Fruit fly (Drosophila melanogaster): Measurements from ENCODE around the gene CG8349.
A peak's percentile ranks its signal among the peaks of the same experiment; 100 is the strongest.

The CG8349 gene

DNA sequence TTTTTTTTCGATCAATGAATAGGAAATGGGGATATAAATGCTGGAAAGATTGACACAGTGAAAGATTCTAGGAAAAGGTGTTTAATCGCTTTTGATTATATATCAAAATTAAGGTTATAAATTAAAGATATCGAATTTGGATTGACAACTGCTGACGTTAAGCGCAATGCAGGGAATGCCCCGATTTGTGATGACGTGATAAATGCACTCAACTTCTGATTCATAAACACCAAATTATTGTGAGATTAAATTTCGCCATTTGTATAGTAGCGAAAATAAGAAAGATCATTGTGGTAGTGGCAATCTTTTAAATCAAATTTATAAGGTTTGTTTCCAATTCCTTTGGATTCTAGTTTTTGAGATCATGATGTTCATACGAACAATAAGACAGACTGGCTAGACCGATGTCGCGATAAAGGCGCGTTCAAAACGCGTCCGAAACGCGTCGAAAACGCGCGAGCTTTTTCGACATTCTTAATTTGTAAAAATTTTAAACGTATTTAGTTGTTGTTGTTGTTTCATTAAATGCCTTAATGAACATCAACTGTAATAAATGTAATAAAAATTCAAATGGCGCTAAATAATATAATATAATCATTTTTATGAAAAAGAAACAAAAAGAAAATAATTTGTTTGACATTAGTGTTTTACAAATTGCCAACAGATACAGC lies at the start of gene CG8349:
CG8349 (plus strand) TSS at position 657 of the 671 bp plus-strand sequence.
- TF ChIP-seq CG8478 (optimal IDR thresholded peaks at IDR 0.05) (no peak), CTCF (optimal IDR thresholded peaks at IDR 0.05) (no peak)

DNA sequence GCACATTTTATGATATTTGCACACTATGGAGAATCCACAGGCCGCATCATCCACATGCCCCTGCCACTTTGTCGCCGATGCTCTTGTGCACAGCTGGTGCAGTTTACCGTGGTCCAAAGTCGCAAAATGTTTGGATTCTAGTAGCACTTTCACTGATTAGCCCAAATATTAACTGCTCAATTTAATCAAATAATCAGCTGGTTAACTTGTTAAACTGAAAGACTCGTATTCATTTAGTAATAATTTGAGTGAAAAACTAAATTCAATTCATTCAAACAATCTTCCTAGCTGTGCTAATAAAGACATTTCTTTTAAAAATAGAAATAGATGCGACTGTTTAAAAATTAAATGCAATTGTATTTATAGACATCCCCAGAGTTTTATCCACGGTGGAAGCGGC lies 47.6 kb upstream of the CG8349 start:
- no peak for TF ChIP-seq CG8478 (optimal IDR thresholded peaks at IDR 0.05)
- no peak for TF ChIP-seq CTCF (optimal IDR thresholded peaks at IDR 0.05)

DNA sequence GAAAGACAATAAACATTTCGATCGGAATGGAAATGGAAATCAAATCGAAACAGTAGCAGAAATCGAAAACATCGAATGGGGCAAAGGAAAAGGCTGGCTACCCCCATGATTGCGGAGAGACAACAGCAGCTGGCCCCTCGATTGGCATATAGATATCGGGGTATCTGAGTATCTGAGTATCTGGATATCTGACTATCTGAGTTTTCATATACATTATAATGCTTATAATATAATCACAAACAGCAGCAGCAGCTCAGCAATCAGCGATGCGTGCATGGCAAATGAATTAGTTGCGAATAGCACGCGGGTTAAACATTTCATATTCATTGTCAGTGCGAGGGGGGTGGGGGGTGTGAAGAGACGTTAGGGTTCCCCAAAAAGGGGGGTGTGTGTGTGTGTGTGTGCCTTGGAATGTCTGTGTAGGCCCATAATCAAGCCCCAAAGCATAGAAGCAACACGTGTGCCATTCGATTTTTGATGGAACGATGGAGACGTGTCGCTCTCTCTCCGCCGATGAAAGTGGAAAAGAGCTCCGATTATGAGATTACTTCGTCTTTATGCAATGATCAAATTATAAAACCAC lies 45.0 kb upstream of the CG8349 start:
- no peak for TF ChIP-seq CG8478 (optimal IDR thresholded peaks at IDR 0.05)
- TF ChIP-seq CTCF (optimal IDR thresholded peaks at IDR 0.05) = no peak

DNA sequence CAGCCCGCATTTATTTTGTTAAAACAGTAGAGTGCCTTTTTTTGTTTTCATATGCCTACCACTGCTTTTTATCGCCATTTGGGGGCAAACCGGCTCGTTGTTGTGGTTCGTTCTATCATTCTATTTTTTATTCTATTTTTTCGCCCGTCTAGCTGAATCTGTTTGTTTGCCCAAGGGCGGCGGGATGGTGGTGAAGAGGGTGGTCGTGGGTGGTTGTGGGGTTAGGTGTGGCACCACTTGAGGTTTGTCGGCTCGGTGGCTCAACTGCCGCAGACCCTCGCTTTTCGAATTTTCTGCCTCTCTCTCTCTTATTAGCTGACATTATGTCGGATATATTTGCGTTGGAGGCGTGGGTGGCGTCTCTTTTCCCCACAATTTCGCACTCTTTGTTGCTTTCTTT lies 44.2 kb upstream of the CG8349 start:
- TF ChIP-seq CTCF (optimal IDR thresholded peaks at IDR 0.05) (no peak), CG8478 (optimal IDR thresholded peaks at IDR 0.05) (no peak)

DNA sequence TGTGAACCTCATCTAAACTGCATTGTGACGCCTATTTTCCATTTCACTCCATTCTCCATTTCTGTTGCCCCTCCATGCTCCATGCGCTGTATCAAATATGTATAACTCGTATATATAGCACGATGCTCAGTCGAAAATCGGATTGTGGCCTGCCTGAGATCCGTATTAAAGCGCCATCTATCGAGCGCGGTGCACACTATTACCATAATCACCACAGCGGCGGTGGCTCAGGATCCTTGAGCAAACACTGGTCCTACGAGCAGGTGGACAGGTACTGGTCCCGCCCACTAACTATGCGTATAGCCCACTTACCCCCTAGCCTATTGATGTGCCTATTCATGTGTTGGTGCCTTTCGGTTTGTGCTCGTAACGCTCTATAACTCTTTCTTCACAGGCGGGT lies 30.7 kb upstream of the CG8349 start:
- TF ChIP-seq CTCF (optimal IDR thresholded peaks at IDR 0.05) (peak; percentile 82 to 90), CG8478 (optimal IDR thresholded peaks at IDR 0.05) (no peak)

DNA sequence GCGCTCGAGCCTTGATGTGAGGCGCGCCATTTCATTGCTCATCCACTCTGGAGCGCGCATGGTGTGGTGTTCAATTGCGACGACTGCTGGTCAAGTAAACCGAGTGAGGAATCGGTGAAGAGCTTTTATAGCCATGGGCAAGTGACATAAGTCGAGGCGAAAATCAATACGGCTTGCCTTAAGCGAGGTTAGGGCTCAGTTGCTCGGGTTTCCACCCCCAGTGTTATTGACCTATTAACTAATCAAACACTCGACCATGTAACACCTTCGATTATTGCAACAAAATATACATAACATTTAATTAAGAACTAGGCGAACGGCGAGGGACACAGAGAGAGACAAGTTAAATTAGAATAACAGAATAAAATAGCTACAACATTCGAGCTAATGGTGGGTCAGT lies 25.0 kb upstream of the CG8349 start, which contains the start of gene CG34134:
CG34134 (minus strand) TSS at position 101 of the 400 bp plus-strand sequence.
- TF ChIP-seq CG8478 (optimal IDR thresholded peaks at IDR 0.05) (no peak), CTCF (optimal IDR thresholded peaks at IDR 0.05) (no peak)

DNA sequence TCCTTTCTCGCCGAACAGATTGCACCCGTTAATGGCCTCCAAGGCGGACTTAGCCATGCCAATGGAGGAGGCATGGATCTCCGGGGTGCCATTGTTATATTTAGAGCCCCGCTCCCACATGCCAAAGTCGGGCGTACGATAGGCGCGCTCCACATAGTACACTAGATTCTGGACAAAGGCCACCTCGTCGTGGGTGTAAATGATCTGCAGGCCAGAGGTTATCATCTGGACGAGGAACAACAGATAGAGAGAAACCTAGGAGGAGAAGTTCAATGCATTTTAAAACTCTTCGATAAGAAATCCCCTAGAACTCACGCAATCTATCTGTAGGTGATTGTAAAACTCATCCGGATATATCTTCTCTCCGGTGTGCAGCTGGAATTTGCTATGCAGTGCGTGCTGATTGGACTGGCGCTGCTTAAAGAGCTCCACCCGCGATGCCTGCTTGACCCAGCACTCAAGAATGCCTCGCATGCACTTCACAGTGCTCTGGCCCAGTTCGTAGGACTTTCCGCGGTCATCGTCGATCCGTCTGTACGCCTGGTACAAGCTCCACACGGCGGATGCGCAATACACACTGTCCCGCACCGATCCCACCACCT lies 19.9 kb upstream of the CG8349 start:
- TF ChIP-seq CTCF (optimal IDR thresholded peaks at IDR 0.05) = no peak
- no peak for TF ChIP-seq CG8478 (optimal IDR thresholded peaks at IDR 0.05)

DNA sequence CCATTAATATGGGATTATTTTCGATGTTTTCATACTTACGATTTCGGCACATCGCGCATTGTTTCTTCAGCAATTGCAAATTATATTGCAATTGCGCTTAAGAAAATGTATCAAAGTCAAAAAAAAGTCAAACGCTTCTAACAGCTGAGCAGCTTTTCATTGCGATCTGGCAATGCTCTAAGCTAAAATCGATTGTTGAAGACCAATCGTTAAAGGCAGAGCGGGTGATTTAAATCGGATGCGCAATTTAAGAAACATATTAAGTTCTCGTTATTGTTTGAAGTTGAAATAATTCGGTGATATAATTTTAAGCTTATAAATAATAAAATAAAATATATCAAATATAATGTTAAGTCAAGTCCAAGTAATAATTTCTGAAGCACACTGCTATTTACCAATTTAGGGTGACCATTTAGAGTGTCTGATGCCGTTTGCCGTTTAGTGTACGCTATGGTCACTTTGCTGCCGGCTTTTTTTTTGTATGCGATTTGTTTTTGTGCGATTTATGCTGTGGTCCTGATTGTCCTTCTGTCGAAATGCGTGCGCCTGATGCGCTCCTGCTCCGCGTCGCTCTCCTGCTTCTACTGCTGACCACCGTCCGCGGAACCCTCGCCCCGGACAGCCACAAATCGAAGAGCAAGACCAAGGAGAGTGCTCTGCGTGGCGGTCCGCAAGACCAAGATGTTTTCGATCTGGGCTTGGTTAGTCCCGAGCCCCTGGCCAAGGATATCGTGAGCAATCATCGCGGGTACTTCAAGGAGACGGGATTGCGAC lies 18.8 kb upstream of the CG8349 start, which contains the start of the genes CG8475 and CG8460:
CG8475 (minus strand) TSS at position 162 of the 774 bp plus-strand sequence.
CG8460 (plus strand) TSS at position 437 of the 774 bp plus-strand sequence.
- TF ChIP-seq CTCF (optimal IDR thresholded peaks at IDR 0.05) = no peak
- no peak for TF ChIP-seq CG8478 (optimal IDR thresholded peaks at IDR 0.05)

DNA sequence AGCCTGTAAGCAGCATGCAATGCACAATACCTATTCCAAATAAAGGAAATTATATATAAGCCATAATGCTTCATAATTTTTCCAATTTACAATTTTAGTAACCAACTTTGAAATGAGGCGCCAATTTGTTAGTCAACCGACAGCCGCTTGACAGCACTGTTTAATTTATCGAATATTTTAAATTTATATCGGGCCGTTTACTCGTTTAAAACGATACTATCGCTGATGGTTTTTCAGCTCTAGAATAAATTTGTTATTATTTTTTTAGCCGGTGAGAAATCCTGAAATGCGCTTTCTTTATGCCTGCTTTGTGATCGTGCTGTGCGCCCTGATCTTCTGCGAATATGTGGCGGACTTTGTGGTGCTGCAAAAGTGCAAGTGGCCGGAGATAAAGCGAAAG lies 17.0 kb upstream of the CG8349 start, which contains the start of gene PGAP5:
PGAP5 (plus strand) TSS at position 126 of the 400 bp plus-strand sequence.
- TF ChIP-seq CTCF (optimal IDR thresholded peaks at IDR 0.05) = no peak
- no peak for TF ChIP-seq CG8478 (optimal IDR thresholded peaks at IDR 0.05)

DNA sequence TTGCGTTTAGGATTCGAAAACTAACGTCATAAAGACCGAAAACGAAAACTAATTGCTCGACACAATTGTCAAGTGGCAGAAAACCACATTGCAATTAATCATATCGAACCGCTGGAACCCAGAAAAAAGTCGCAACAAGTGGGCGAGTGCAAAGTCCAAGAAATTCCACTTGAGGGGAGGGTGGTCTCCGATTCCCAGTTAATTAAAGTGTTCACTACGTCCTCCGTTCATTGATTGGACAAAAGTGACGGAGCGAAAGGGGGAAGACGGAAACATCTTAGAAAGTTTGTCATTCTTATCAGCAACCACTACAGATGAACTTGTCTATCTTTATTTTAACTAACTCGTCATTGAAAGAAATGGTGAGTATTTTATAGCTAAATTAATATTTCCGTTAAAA lies 13.1 kb upstream of the CG8349 start:
- TF ChIP-seq CTCF (optimal IDR thresholded peaks at IDR 0.05) = no peak
- no peak for TF ChIP-seq CG8478 (optimal IDR thresholded peaks at IDR 0.05)

DNA sequence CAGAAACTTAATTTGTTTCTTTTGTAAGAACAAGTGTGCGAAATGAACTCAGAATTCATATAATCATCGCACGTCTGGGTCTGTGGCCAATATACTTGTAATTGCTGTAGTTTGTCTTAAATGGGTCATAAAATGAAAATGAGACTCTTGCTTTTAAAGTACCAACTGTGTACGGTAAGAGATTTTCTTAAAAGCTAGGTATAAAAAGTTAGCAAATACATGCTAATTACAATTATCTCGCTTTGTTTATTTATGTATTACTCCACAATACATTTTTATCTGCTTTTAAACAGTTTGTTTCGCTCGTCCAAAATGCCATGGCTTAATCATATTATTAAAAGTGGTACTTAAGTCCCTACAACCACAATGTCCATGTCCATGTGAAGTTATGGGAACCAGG lies 12.0 kb upstream of the CG8349 start:
- TF ChIP-seq CG8478 (optimal IDR thresholded peaks at IDR 0.05) (no peak), CTCF (optimal IDR thresholded peaks at IDR 0.05) (no peak)

DNA sequence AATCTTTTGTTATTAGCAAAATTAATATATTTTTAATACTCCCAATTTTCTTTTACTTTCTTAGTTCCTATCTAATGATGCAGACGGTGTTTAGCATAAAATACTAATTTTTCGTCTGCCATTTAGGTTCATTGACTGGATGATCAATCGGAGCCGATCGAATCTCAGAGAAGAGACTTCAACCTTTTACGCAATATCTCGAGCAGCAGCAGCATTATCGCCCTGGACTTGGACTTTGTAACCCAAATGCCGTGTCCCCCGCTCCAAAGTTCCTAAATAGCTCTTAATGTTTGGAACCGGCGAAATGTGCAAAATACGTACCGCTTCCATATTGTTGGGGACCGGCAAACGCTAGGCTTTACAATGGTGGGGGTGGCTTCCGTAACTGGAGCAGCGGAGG lies 11.3 kb upstream of the CG8349 start:
- TF ChIP-seq CTCF (optimal IDR thresholded peaks at IDR 0.05) = no peak
- no peak for TF ChIP-seq CG8478 (optimal IDR thresholded peaks at IDR 0.05)

DNA sequence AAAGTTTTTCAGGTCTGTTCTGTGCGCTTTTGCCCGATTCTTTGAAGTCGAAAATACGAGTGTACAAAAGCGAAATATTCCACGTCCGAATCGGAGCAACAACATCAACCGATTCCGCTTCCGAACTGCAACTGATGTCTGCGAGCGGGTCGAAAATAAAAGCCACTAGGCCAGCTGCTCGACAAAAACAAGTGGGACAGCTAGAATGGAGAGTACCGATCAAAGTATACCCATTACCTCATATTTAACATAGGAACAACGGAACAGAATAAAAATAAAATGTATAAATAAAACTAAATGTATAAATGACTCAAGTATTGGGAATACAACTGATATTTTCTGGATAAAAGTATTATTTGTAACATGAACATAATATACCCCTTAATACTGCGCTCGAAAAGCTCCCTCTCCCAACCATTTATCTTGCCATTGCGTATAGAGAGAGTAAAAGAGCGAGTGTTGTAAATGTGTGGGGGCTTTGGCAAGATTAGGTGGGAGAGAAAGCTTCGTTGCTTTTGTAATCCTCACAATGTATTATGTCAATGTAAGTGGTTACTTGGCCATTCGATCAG lies 10.6 kb upstream of the CG8349 start, which contains the start of gene SLC5A11:
SLC5A11 (minus strand) TSS at position 137 of the 572 bp plus-strand sequence.
- TF ChIP-seq CTCF (optimal IDR thresholded peaks at IDR 0.05) = no peak
- TF ChIP-seq CG8478 (optimal IDR thresholded peaks at IDR 0.05) = no peak

DNA sequence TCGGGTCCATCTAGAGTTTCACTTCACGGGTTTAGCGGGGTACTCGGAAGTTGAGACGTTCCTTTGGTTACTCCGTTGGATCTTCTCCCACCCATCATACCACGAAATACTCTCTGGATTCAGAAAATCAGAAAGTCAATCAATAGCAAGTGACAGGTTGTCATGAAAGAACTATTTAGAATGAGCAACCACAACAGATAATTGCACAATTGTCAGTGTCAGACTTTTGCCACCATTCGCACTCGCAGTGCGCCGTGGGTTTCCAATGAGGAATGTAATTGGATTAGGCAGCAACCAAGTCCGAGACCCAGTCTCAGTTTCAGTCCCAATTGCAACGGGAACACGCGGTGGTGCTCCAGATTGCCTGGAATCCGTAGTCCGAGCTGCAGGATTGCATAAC lies 9.8 kb upstream of the CG8349 start, which contains the start of gene CG8419:
CG8419 (plus strand) TSS at position 301 of the 400 bp plus-strand sequence.
- no peak for TF ChIP-seq CG8478 (optimal IDR thresholded peaks at IDR 0.05)
- no peak for TF ChIP-seq CTCF (optimal IDR thresholded peaks at IDR 0.05)

DNA sequence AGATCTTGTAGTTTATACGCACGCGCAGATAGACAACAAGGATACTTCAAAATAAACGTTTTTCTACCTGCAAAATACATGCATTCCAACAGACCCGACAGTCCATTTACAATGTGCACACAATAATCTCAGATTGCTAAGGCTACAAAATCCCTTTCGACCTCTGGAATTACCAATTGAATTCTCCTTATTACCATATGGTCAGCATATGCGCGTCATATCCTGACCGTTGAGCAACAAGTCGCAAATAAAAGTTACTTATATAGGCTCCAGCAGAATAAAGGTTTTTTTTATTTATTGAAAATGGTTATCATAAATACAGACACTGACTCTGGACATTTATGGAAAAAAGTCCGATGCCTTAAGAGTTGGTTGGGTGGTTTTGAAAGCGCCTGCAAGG lies 6.4 kb upstream of the CG8349 start:
- TF ChIP-seq CG8478 (optimal IDR thresholded peaks at IDR 0.05) (no peak), CTCF (optimal IDR thresholded peaks at IDR 0.05) (no peak)
